Fruit fly (Drosophila melanogaster): Measurements from ENCODE around the gene CG1607.

DNA sequence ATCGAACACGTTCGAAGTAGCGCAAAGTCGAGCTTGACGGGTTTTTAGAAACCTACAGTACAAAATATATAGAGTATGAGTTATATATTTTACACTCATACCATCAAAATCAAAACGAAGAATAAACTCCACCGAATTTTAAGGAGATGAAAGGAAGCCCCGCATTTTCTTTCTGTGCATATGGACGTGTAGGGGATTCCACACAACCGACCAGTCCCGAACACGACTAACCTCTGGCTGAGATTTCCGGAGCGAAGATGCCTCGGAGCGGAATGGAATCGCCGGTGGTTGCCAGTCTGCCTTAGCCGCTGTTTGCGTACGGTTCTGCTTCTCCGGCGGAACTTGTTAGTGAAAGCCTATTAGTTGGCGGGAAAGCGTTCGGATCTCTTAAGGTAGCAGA is 2.2 kb downstream of the CG1607 start:
- TF ChIP-seq CG8478 (optimal IDR thresholded peaks at IDR 0.05) (no peak), usp (GFP tag; optimal IDR thresholded peaks at IDR 0.05) (no peak), psq (optimal IDR thresholded peaks at IDR 0.05) (no peak), EcR (GFP tag; optimal IDR thresholded peaks at IDR 0.05) (no peak), Dll (optimal IDR thresholded peaks at IDR 0.05) (no peak), pan (optimal IDR thresholded peaks at IDR 0.05) (no peak)

All from whole organism.